Worm (Caenorhabditis elegans): ENCODE data around the gene art-1.

The art-1 gene

DNA sequence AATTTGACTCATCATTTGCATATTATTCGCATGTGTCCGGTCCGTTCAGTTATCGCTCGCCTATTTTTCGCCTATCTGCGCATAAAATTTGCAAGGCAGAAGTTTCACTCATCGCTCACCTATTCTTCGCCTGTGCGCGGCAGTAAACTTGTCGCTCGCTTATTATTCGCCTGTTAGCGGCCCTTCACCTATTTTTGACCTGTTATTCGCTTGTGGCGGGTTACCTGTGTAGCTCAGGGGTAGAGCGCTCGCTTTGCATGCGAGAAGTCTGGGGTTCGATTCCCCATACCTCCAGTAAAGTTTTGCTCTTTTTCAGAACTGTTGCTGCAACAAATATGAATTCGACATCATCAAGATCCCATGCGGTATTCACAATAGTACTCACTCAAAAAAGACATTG, 29.4 kb upstream of the art-1 start (continued):
- TF ChIP-seq ztf-18 (tag; optimal IDR thresholded peaks at IDR 0.05) (peak; percentile 73), rcor-1 (GFP tag; IDR thresholded peaks at IDR 0.05) (peak; percentile 50), ceh-100 (GFP tag; IDR thresholded peaks at IDR 0.05) (peak; percentile 73), nhr-90 (tag; optimal IDR thresholded peaks at IDR 0.05) (peak; percentile 86), aptf-3 (GFP tag; IDR thresholded peaks at IDR 0.05) (peak; percentile 97), mxl-1 (tag; optimal IDR thresholded peaks at IDR 0.05) (peak; percentile 50), madf-8 (GFP tag; conservative IDR thresholded peaks at IDR 0.05) (peak; percentile 48), ceh-40 (GFP tag; IDR thresholded peaks at IDR 0.05) (peak; percentile 74; the same call in 1 of the 2 replicates), F52B5.7 (tag; optimal IDR thresholded peaks at IDR 0.05) (peak; percentile 72), C17E4.6 (GFP tag; IDR thresholded peaks at IDR 0.05) (peak; percentile 72; the same call in 1 of the 2 replicates), hsf-1 (GFP tag; IDR thresholded peaks at IDR 0.05) (peak; percentile 66), athp-1 (tag; optimal IDR thresholded peaks at IDR 0.05) (peak; percentile 63), hmg-20 (GFP tag; IDR thresholded peaks at IDR 0.05) (peak; percentile 64), attf-6 (GFP tag; IDR thresholded peaks at IDR 0.05) (peak; percentile 59; the same call in 1 of the 2 replicates), F57A8.1 (GFP tag; optimal IDR thresholded peaks at IDR 0.05) (peak; percentile 75), T26A5.8 (tag; optimal IDR thresholded peaks at IDR 0.05) (peak; percentile 43), D2030.7 (GFP tag; IDR thresholded peaks at IDR 0.05) (peak; percentile 85), ceh-91 (GFP tag; IDR thresholded peaks at IDR 0.05) (0 out of 2 replicates have a peak, but pooled peaks have one; percentile 18), F39B2.1 (GFP tag; IDR thresholded peaks at IDR 0.05) (0 out of 2 replicates have a peak, but pooled peaks have one; percentile 69), B0019.2 (GFP tag; conservative IDR thresholded peaks at IDR 0.05) (peak; percentile 43), F57C9.4 (tag; optimal IDR thresholded peaks at IDR 0.05) (peak; percentile 21), madf-6 (GFP tag; IDR thresholded peaks at IDR 0.05) (peak; percentile 69), ztf-26 (tag; optimal IDR thresholded peaks at IDR 0.05) (peak; percentile 18), Y56A3A.18 (GFP tag; IDR thresholded peaks at IDR 0.05) (peak; percentile 65; the same call in 1 of the 2 replicates), pbrm-1 (GFP tag; IDR thresholded peaks at IDR 0.05) (peak; percentile 73), ekl-4 (GFP tag; IDR thresholded peaks at IDR 0.05) (peak; percentile 68; the same call in 1 of the 2 replicates), hmg-1.2 (GFP tag; IDR thresholded peaks at IDR 0.05) (peak; percentile 76), zfh-2 (GFP tag; conservative IDR thresholded peaks at IDR 0.05) (peak; percentile 62), rpc-1 (optimal IDR thresholded peaks at IDR 0.05) (peak; percentile 58), rpc-1 (tag; optimal IDR thresholded peaks at IDR 0.05) (peak; percentile 84), snpc-4 (GFP tag; optimal IDR thresholded peaks at IDR 0.05) (peak; percentile 6), snpc-4 (tag; optimal IDR thresholded peaks at IDR 0.05) (peak in 2 of 4 experiments; percentile 28 to 56), ceh-27 (GFP tag; optimal IDR thresholded peaks at IDR 0.05) (peak; percentile 53), Y79H2A.3 (GFP tag; conservative IDR thresholded peaks at IDR 0.05) (peak; percentile 78), chd-7 (tag; optimal IDR thresholded peaks at IDR 0.05) (peak; percentile 49), somi-1 (GFP tag; optimal IDR thresholded peaks at IDR 0.05) (peak; percentile 69), aptf-2 (GFP tag; conservative IDR thresholded peaks at IDR 0.05) (peak; percentile 60; the same call in 1 of the 2 replicates), zim-3 (tag; optimal IDR thresholded peaks at IDR 0.05) (peak; percentile 74)

ce11 chrII:6995583-6995982, 23.5 kb upstream of the art-1 start:
- TF ChIP-seq nfya-1 (tag; optimal IDR thresholded peaks at IDR 0.05; ENCODE audit: borderline replicate concordance, insufficient read depth) (no peak), Y67H2A.10 (GFP tag; conservative IDR thresholded peaks at IDR 0.05) (no peak), sea-2 (GFP tag; IDR thresholded peaks at IDR 0.05) (no peak), madf-3 (GFP tag; IDR thresholded peaks at IDR 0.05) (no peak), lir-1 (GFP tag; conservative IDR thresholded peaks at IDR 0.05) (no peak), F33H1.4 (GFP tag; IDR thresholded peaks at IDR 0.05) (no peak), ccch-3 (GFP tag; optimal IDR thresholded peaks at IDR 0.05) (no peak)

Measured in whole organism, young adult.